Fruit fly (Drosophila melanogaster) whole organism, embryonic: ENCODE measurements around the gene CG17325.

Experiments used
- CG11247 ChIP-seq: fragments of 200-800 bp; sonication (Bioruptor generic); IDR thresholded peaks from 2 replicates; pipeline ENCODE4 v1.3.6; 2022; ENCODE audit warnings: missing biosample characterization, missing genetic modification characterization
- CG14050 ChIP-seq: fragments of 200-800 bp; sonication (Bioruptor generic); IDR thresholded peaks from 3 replicates; pipeline ENCODE4 v1.3.6; 2022; ENCODE audit warnings: missing biosample characterization, missing genetic modification characterization
- CG14667 ChIP-seq: fragments of 200-800 bp; sonication (Bioruptor generic); IDR thresholded peaks from 2 replicates; pipeline ENCODE4 v1.3.6; 2022; ENCODE audit warnings: missing biosample characterization, missing genetic modification characterization
- CG15011 ChIP-seq: fragments of 200-800 bp; sonication (Bioruptor generic); optimal IDR thresholded peaks from 3 replicates; lab custom pipeline; 2018; ENCODE audit warnings: missing biosample characterization, mild to moderate bottlenecking, missing genetic modification characterization
- CG15696 ChIP-seq: fragments of 200-800 bp; sonication (Bioruptor generic); optimal IDR thresholded peaks from 2 replicates; lab custom pipeline; 2019; ENCODE audit warnings: missing biosample characterization, mild to moderate bottlenecking, missing genetic modification characterization, moderate library complexity
- CG16815 ChIP-seq: fragments of 200-800 bp; sonication (Bioruptor generic); optimal IDR thresholded peaks from 3 replicates; lab custom pipeline; 2017; ENCODE audit warnings: missing biosample characterization, mild to moderate bottlenecking, missing genetic modification characterization
- CG1832 ChIP-seq: fragments of 200-800 bp; sonication (Bioruptor generic); optimal IDR thresholded peaks from 2 replicates; lab custom pipeline; 2017; ENCODE audit warnings: missing biosample characterization, mild to moderate bottlenecking, missing genetic modification characterization, inconsistent platforms
- CG18476 ChIP-seq: fragments of 200-800 bp; sonication (Bioruptor generic); optimal IDR thresholded peaks from 2 replicates; lab custom pipeline; 2016; ENCODE audit warnings: missing biosample characterization, mild to moderate bottlenecking, missing genetic modification characterization
- CG18599 ChIP-seq: fragments of 200-800 bp; sonication (Bioruptor generic); optimal IDR thresholded peaks from 3 replicates; lab custom pipeline; 2017; ENCODE audit warnings: missing biosample characterization, missing genetic modification characterization, mild to moderate bottlenecking, moderate library complexity, missing genetic modification reagents
- CG2678 ChIP-seq: fragments of 200-800 bp; sonication (Bioruptor generic); optimal IDR thresholded peaks from 3 replicates; lab custom pipeline; 2019; ENCODE audit warnings: missing biosample characterization, mild to moderate bottlenecking, missing genetic modification characterization, moderate library complexity
- CG32772 ChIP-seq: fragments of 200-800 bp; sonication (Bioruptor generic); IDR thresholded peaks from 2 replicates; pipeline ENCODE4 v1.3.6; 2022; ENCODE audit warnings: missing biosample characterization, missing genetic modification characterization
- CG3838 ChIP-seq: fragments of 200-800 bp; sonication (Bioruptor generic); optimal IDR thresholded peaks from 3 replicates; lab custom pipeline; 2016; ENCODE audit warnings: missing biosample characterization, missing genetic modification characterization
- CG5953 ChIP-seq: fragments of 200-800 bp; sonication (Bioruptor generic); IDR thresholded peaks from 2 replicates; pipeline ENCODE4 v1.3.6; 2022; ENCODE audit warnings: missing biosample characterization, missing genetic modification characterization
- CG9797 ChIP-seq: fragments of 200-800 bp; sonication (Bioruptor generic); optimal IDR thresholded peaks from 3 replicates; lab custom pipeline; 2018; ENCODE audit warnings: missing biosample characterization, mild to moderate bottlenecking, missing genetic modification characterization
- CoRest ChIP-seq: fragments of 200-800 bp; sonication (Bioruptor generic); optimal IDR thresholded peaks from 3 replicates; lab custom pipeline; 2018; ENCODE audit warnings: missing biosample characterization, mild to moderate bottlenecking, missing genetic modification characterization, moderate library complexity
- Eip74EF ChIP-seq, 2 experiments: fragments of 200-800 bp in 1 of 2; fragments of >200 bp in 1 of 2; sonication (Bioruptor generic) in 1 of 2; optimal IDR thresholded peaks; 2 replicates each; lab custom pipeline; 2017 to 2019; ENCODE audit warnings: missing biosample characterization in 2 of 2, missing genetic modification characterization in 2 of 2, mild to moderate bottlenecking in 1 of 2, moderate library complexity in 1 of 2
- Ets65A ChIP-seq: fragments of 200-800 bp; sonication (Bioruptor generic); peaks from one replicate; lab custom pipeline; 2016; ENCODE audit warnings: missing biosample characterization, missing genetic modification characterization
- Lpt ChIP-seq: fragments of >200 bp; optimal IDR thresholded peaks from 2 replicates; lab custom pipeline; 2018; ENCODE audit warnings: missing biosample characterization, missing genetic modification characterization
- Mrtf ChIP-seq: fragments of 200-800 bp; sonication (Bioruptor generic); IDR thresholded peaks from 3 replicates; pipeline ENCODE4 v1.3.6; 2022; ENCODE audit warnings: missing biosample characterization, missing genetic modification characterization
- Scr ChIP-seq: fragments of 200-800 bp; sonication (Bioruptor generic); IDR thresholded peaks from 2 replicates; pipeline ENCODE4 v1.3.6; 2022; ENCODE audit warnings: missing biosample characterization, missing genetic modification characterization; ENCODE audit not compliant: partially characterized antibody
- Vsx1 ChIP-seq: fragments of 200-800 bp; sonication (Bioruptor generic); optimal IDR thresholded peaks from 2 replicates; lab custom pipeline; 2017; ENCODE audit warnings: missing biosample characterization, mild to moderate bottlenecking, missing genetic modification characterization, missing genetic modification reagents
- br ChIP-seq: fragments of >200 bp; optimal IDR thresholded peaks from 2 replicates; lab custom pipeline; 2017
- ci ChIP-seq: fragments of 200-800 bp; sonication (Bioruptor generic); IDR thresholded peaks from 3 replicates; pipeline ENCODE4 v1.3.6; 2022; ENCODE audit warnings: missing biosample characterization, missing genetic modification characterization
- dm ChIP-seq: fragments of 200-800 bp; sonication (Bioruptor generic); optimal IDR thresholded peaks from 3 replicates; lab custom pipeline; 2016; ENCODE audit warnings: missing biosample characterization, missing genetic modification characterization
- dysf ChIP-seq: fragments of 200-800 bp; sonication (Bioruptor generic); IDR thresholded peaks from 3 replicates; pipeline ENCODE4 v1.3.6; 2022; ENCODE audit warnings: missing biosample characterization, missing genetic modification characterization
- eyg ChIP-seq: fragments of 200-800 bp; sonication (Bioruptor generic); optimal IDR thresholded peaks from 3 replicates; lab custom pipeline; 2016; ENCODE audit warnings: missing biosample characterization, missing genetic modification characterization
- gcm2 ChIP-seq: fragments of 200-800 bp; sonication (Bioruptor generic); optimal IDR thresholded peaks from 2 replicates; lab custom pipeline; 2016; ENCODE audit warnings: missing biosample characterization, missing genetic modification characterization
- gfzf ChIP-seq: fragments of 200-800 bp; sonication (Bioruptor generic); optimal IDR thresholded peaks from 2 replicates; lab custom pipeline; 2016; ENCODE audit warnings: missing biosample characterization, mild to moderate bottlenecking, missing genetic modification characterization, moderate library complexity
- gsb ChIP-seq: fragments of 200-800 bp; sonication (Bioruptor generic); IDR thresholded peaks from 2 replicates; pipeline ENCODE4 v1.3.6; 2022; ENCODE audit warnings: missing biosample characterization, missing genetic modification characterization
- gsb-n ChIP-seq: fragments of 200-800 bp; sonication (Bioruptor generic); optimal IDR thresholded peaks from 3 replicates; lab custom pipeline; 2018; ENCODE audit warnings: missing biosample characterization, mild to moderate bottlenecking, missing genetic modification characterization
- lola ChIP-seq, 3 experiments: fragments of >200 bp in 2 of 3; fragments of 200-800 bp in 1 of 3; sonication (Bioruptor generic) in 1 of 3; optimal IDR thresholded peaks; 2 replicates each; lab custom pipeline; 2017 to 2019; ENCODE audit warnings: missing biosample characterization in 3 of 3, missing genetic modification characterization in 3 of 3, mild to moderate bottlenecking in 1 of 3, moderate library complexity in 1 of 3
- nom ChIP-seq: fragments of 200-800 bp; sonication (Bioruptor generic); optimal IDR thresholded peaks from 2 replicates; lab custom pipeline; 2017; ENCODE audit warnings: missing biosample characterization, missing genetic modification characterization, mild to moderate bottlenecking, moderate library complexity, missing genetic modification reagents
- pzg ChIP-seq: fragments of 200-800 bp; sonication (Bioruptor generic); optimal IDR thresholded peaks from 3 replicates; lab custom pipeline; 2018; ENCODE audit warnings: missing biosample characterization, mild to moderate bottlenecking, missing genetic modification characterization, moderate library complexity
- slp2 ChIP-seq: fragments of 200-800 bp; sonication (Bioruptor generic); optimal IDR thresholded peaks from 2 replicates; lab custom pipeline; 2016; ENCODE audit warnings: missing biosample characterization, missing genetic modification characterization
- twi ChIP-seq: fragments of 200-800 bp; optimal IDR thresholded peaks from 2 replicates; lab custom pipeline; 2019; ENCODE audit warnings: missing biosample characterization, mild to moderate bottlenecking, missing genetic modification characterization, moderate library complexity
- tx ChIP-seq: fragments of 200-800 bp; sonication (Bioruptor generic); optimal IDR thresholded peaks from 2 replicates; lab custom pipeline; 2016; ENCODE audit warnings: missing biosample characterization, missing genetic modification characterization

CG17325 gene

dm6 chr2L:18830587-18831528 lies 18.4 kb downstream of the CG17325 start, which contains the start of the genes CG17597 and ScpX (continued):
- TF ChIP-seq twi (tag; lab: Kevin White, UChicago) = peak; percentile 54
- TF ChIP-seq CG9797 (GFP tag; lab: Kevin White, UChicago) = peak; percentile 34
- TF ChIP-seq dm = no peak
- no peak for TF ChIP-seq gsb (GFP tag; lab: Robert Waterston, UW)
- TF ChIP-seq CG14667 = no peak
- no peak for TF ChIP-seq CG5953 (GFP tag; lab: Robert Waterston, UW)
- 0 out of 2 replicates have a peak, but pooled peaks have one; percentile 24 for TF ChIP-seq CG11247 (GFP tag; lab: Robert Waterston, UW)
- TF ChIP-seq Eip74EF (GFP tag; optimal IDR thresholded peaks at IDR 0.05; lab: Kevin White, UChicago) = no peak
- peak; percentile 65 for TF ChIP-seq CG3838 (GFP tag; lab: Kevin White, UChicago)
- TF ChIP-seq nom (GFP tag; lab: Kevin White, UChicago) = peak; percentile 87
- TF ChIP-seq br (lab: Kevin White, UChicago) = no peak
- 0 out of 3 replicates have a peak, but pooled peaks have one; percentile 16 for TF ChIP-seq Mrtf (GFP tag; lab: Robert Waterston, UW)
- TF ChIP-seq Lpt (GFP tag; lab: Kevin White, UChicago) = no peak
- peak; percentile 5 for TF ChIP-seq Vsx1 (GFP tag; lab: Kevin White, UChicago)
- TF ChIP-seq CG15696 (tag; lab: Kevin White, UChicago) = peak; percentile 60
- TF ChIP-seq gfzf (GFP tag; lab: Kevin White, UChicago) = peak; percentile 13
- TF ChIP-seq pzg = peak; percentile 74
- TF ChIP-seq dysf (GFP tag; lab: Robert Waterston, UW) = no peak; the same call in 2 of the 3 replicates
- peak; percentile 26 for TF ChIP-seq CG16815 (GFP tag; lab: Kevin White, UChicago)
- peak in 1 of 3 experiments; percentile 71 for TF ChIP-seq lola (GFP tag; optimal IDR thresholded peaks at IDR 0.05; lab: Kevin White, UChicago)
- peak; percentile 68 for TF ChIP-seq CG18476 (GFP tag; lab: Kevin White, UChicago)
- TF ChIP-seq gsb-n = peak; percentile 24
- TF ChIP-seq Scr (GFP tag; lab: Robert Waterston, UW) = peak; percentile 76
- TF ChIP-seq slp2 (GFP tag; lab: Kevin White, UChicago) = peak; percentile 20
- peak; percentile 45 for TF ChIP-seq gcm2 (GFP tag; lab: Kevin White, UChicago)
- TF ChIP-seq CG32772 = peak; percentile 39; the same call in 1 of the 2 replicates
- peak; percentile 76 for TF ChIP-seq CG2678 (tag; lab: Kevin White, UChicago)
- TF ChIP-seq CG14050 (GFP tag; lab: Robert Waterston, UW) = no peak
- peak; percentile 77 for TF ChIP-seq CoRest (tag; lab: Kevin White, UChicago)
- peak; percentile 39 for TF ChIP-seq CG15011 (GFP tag; lab: Kevin White, UChicago)

DNA sequence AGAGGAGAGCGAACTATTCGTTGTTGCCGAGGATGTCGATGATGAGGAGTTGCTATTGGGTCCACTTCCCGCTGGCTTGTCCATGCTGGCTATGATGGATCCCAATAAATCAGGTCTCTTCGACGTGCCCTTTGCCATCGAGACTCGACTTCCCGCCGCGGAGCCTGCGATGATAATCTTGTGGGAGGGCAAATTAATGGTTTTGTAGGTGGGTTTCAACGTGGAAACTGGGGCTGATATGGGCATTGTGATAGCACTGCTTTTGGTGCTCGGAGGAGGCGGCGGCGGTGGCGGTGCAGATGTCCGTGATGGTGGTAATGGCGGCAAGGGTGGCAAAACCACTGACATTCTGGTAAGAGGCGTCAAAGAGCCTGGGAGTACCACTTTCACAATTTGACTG lies 22.1 kb downstream of the CG17325 start:
- TF ChIP-seq Ets65A (GFP tag; lab: Kevin White, UChicago) (peak; percentile 55), ci (no peak), eyg (GFP tag; lab: Kevin White, UChicago) (no peak), CG18599 (GFP tag; lab: Kevin White, UChicago) (no peak), CG1832 (GFP tag; lab: Kevin White, UChicago) (no peak), tx (GFP tag; lab: Kevin White, UChicago) (no peak)
